Fruit fly (Drosophila melanogaster): ENCODE results near the gene dnd.

The dnd gene

dm6 chr3R:21862137-21862850, 24.9 kb downstream of the dnd start (continued):
- TF ChIP-seq tio (GFP tag; optimal IDR thresholded peaks at IDR 0.05) (peak; percentile 54), Atf-2 (GFP tag; optimal IDR thresholded peaks at IDR 0.05) (peak; percentile 15), CG11696 (GFP tag; IDR thresholded peaks at IDR 0.05) (0 out of 2 replicates have a peak, but pooled peaks have one; percentile 19), lola (GFP tag; optimal IDR thresholded peaks at IDR 0.05) (peak in 1 of 3 experiments; percentile 91), sr (GFP tag; IDR thresholded peaks at IDR 0.05) (0 out of 3 replicates have a peak, but pooled peaks have one; percentile 33), tgo (GFP tag; IDR thresholded peaks at IDR 0.05) (peak; percentile 45; the same call in 2 of the 3 replicates), CG13123 (GFP tag; optimal IDR thresholded peaks at IDR 0.05) (peak; percentile 61), CG10431 (GFP tag; optimal IDR thresholded peaks at IDR 0.05) (peak; percentile 88), sens (GFP tag) (peak; percentile 95), hth (optimal IDR thresholded peaks at IDR 0.05) (no peak), fd102C (GFP tag; optimal IDR thresholded peaks at IDR 0.05) (peak; percentile 39), yki (optimal IDR thresholded peaks at IDR 0.05) (no peak), PHDP (tag; optimal IDR thresholded peaks at IDR 0.05) (peak; percentile 84), Hr51 (GFP tag; optimal IDR thresholded peaks at IDR 0.05) (peak in 1 of 2 experiments; percentile 86), Mad (GFP tag; optimal IDR thresholded peaks at IDR 0.05) (peak; percentile 31), pum (GFP tag; optimal IDR thresholded peaks at IDR 0.05) (peak; percentile 69), CG17829 (tag; optimal IDR thresholded peaks at IDR 0.05) (peak; percentile 93), Sin3A (optimal IDR thresholded peaks at IDR 0.05) (no peak), ap (GFP tag; IDR thresholded peaks at IDR 0.05) (peak; percentile 69), CG10959 (GFP tag; IDR thresholded peaks at IDR 0.05) (peak; percentile 54), CG30020 (tag; optimal IDR thresholded peaks at IDR 0.05) (peak; percentile 69), bsh (GFP tag; optimal IDR thresholded peaks at IDR 0.05) (peak in 1 of 2 experiments; percentile 95), ERR (GFP tag; optimal IDR thresholded peaks at IDR 0.05) (no peak), CG2875 (GFP tag; optimal IDR thresholded peaks at IDR 0.05) (peak; percentile 94), luna (GFP tag; optimal IDR thresholded peaks at IDR 0.05) (no peak), CG11560 (tag; IDR thresholded peaks at IDR 0.05) (no peak), salm (tag; optimal IDR thresholded peaks at IDR 0.05) (peak; percentile 86), Side (GFP tag; optimal IDR thresholded peaks at IDR 0.05) (peak; percentile 36), ac (GFP tag; optimal IDR thresholded peaks at IDR 0.05) (peak; percentile 48), tx (GFP tag; optimal IDR thresholded peaks at IDR 0.05) (no peak), mld (GFP tag; IDR thresholded peaks at IDR 0.05; ENCODE audit: partially characterized antibody) (no peak), bowl (GFP tag; IDR thresholded peaks at IDR 0.05) (no peak), wek (GFP tag; optimal IDR thresholded peaks at IDR 0.05) (peak; percentile 80), CG16815 (GFP tag; optimal IDR thresholded peaks at IDR 0.05) (peak; percentile 36), mam (GFP tag; optimal IDR thresholded peaks at IDR 0.05) (no peak), wdn (GFP tag; IDR thresholded peaks at IDR 0.05) (no peak), cad (GFP tag; optimal IDR thresholded peaks at IDR 0.05) (no peak), CG11456 (GFP tag; IDR thresholded peaks at IDR 0.05) (0 out of 3 replicates have a peak, but pooled peaks have one; percentile 57), Oli (tag; optimal IDR thresholded peaks at IDR 0.05) (peak; percentile 88), CG10366 (GFP tag; IDR thresholded peaks at IDR 0.05) (peak; percentile 76), Ets97D (GFP tag; optimal IDR thresholded peaks at IDR 0.05) (no peak), NfI (GFP tag; optimal IDR thresholded peaks at IDR 0.05) (peak; percentile 52), CG18262 (tag; optimal IDR thresholded peaks at IDR 0.05) (peak; percentile 92), CG11093 (GFP tag; IDR thresholded peaks at IDR 0.05) (no peak), HLHmδ (GFP tag; optimal IDR thresholded peaks at IDR 0.05) (no peak), CG34376 (GFP tag; optimal IDR thresholded peaks at IDR 0.05) (no peak), CG6272 (GFP tag; IDR thresholded peaks at IDR 0.05) (peak; percentile 17; the same call in 1 of the 2 replicates), CG1832 (GFP tag; optimal IDR thresholded peaks at IDR 0.05) (no peak), jumu (GFP tag; optimal IDR thresholded peaks at IDR 0.05) (peak; percentile 38), CG13424 (tag; optimal IDR thresholded peaks at IDR 0.05) (peak; percentile 87)

All from whole organism, embryonic.